Worm (Caenorhabditis elegans) whole organism, young adult: ENCODE measurements around the gene ZK250.2.
"Not testable (repeated sequence)": the region's sequence is repeated elsewhere in the genome, so short reads cannot be mapped to it uniquely, and the experiment has no call there.

Source experiments
- F52B5.7 ChIP-seq: sonication (generic microtip); optimal IDR thresholded peaks from 2 replicates; lab custom pipeline; 2016; ENCODE audit warnings: mild to moderate bottlenecking, missing genetic modification characterization, missing compliant biosample characterization
- K12H6.12 ChIP-seq: fragments of 200-800 bp; sonication (Bioruptor generic); optimal IDR thresholded peaks from 2 replicates; lab custom pipeline; 2018; ENCODE audit warnings: mild to moderate bottlenecking, missing genetic modification characterization, missing compliant biosample characterization
- Y67H2A.10 ChIP-seq: fragments of 200-800 bp; sonication (Bioruptor generic); conservative IDR thresholded peaks from 2 replicates; pipeline ENCODE4 v1.3.6; 2022; ENCODE audit warnings: missing genetic modification reagents, missing genetic modification characterization, missing compliant biosample characterization
- Y79H2A.3 ChIP-seq: fragments of 200-800 bp; sonication (Bioruptor generic); conservative IDR thresholded peaks from 2 replicates; pipeline ENCODE4 v1.3.6; 2022; ENCODE audit warnings: missing genetic modification reagents, missing genetic modification characterization, missing compliant biosample characterization
- ama-1 ChIP-seq, 3 experiments: fragments of 150-350 bp in 1 of 3; sonication (generic microtip) in 2 of 3; optimal IDR thresholded peaks; 2 replicates each; lab custom pipeline; 2014 to 2018; ENCODE audit warnings: missing biosample characterization in 2 of 3, missing genetic modification characterization in 2 of 3, missing genetic modification reagents in 2 of 3
- attf-3 ChIP-seq: fragments of 200-800 bp; sonication (Bioruptor generic); conservative IDR thresholded peaks from 2 replicates; pipeline ENCODE4 v1.3.6; 2022; ENCODE audit warnings: missing genetic modification reagents, missing genetic modification characterization, missing compliant biosample characterization
- attf-5 ChIP-seq: fragments of 200-800 bp; sonication (Bioruptor generic); optimal IDR thresholded peaks from 2 replicates; lab custom pipeline; 2018; ENCODE audit warnings: mild to moderate bottlenecking, missing genetic modification characterization, missing compliant biosample characterization
- attf-6 ChIP-seq: fragments of 200-800 bp; sonication (Bioruptor generic); IDR thresholded peaks from 2 replicates; pipeline ENCODE4 v1.3.6; 2022; ENCODE audit warnings: missing genetic modification reagents, missing genetic modification characterization, missing compliant biosample characterization
- dpl-1 ChIP-seq: fragments of 150-350 bp; optimal IDR thresholded peaks from 2 replicates; lab custom pipeline; 2014; ENCODE audit warnings: missing biosample characterization, missing genetic modification reagents, missing genetic modification characterization
- egrh-3 ChIP-seq: fragments of 200-800 bp; sonication (Bioruptor generic); IDR thresholded peaks from 2 replicates; pipeline ENCODE4 v1.3.6; 2022; ENCODE audit warnings: missing genetic modification reagents, missing genetic modification characterization, missing compliant biosample characterization
- ekl-4 ChIP-seq: fragments of 200-800 bp; sonication (Bioruptor generic); IDR thresholded peaks from 2 replicates; pipeline ENCODE4 v1.3.6; 2022; ENCODE audit warnings: missing genetic modification reagents, missing genetic modification characterization, missing compliant biosample characterization
- fkh-3 ChIP-seq: sonication (generic microtip); optimal IDR thresholded peaks from 2 replicates; lab custom pipeline; 2016; ENCODE audit warnings: mild to moderate bottlenecking, missing genetic modification characterization, missing compliant biosample characterization
- hsf-1 ChIP-seq: fragments of 200-800 bp; sonication (Bioruptor generic); IDR thresholded peaks from 2 replicates; pipeline ENCODE4 v1.3.6; 2022; ENCODE audit warnings: missing genetic modification reagents, missing genetic modification characterization, missing compliant biosample characterization
- let-526 ChIP-seq: fragments of 200-800 bp; sonication (Bioruptor generic); IDR thresholded peaks from 2 replicates; pipeline ENCODE4 v1.3.6; 2022; ENCODE audit warnings: missing genetic modification reagents, missing genetic modification characterization, missing compliant biosample characterization
- mxl-1 ChIP-seq: sonication (generic microtip); optimal IDR thresholded peaks from 2 replicates; lab custom pipeline; 2016; ENCODE audit warnings: missing genetic modification characterization, missing compliant biosample characterization
- nfyb-1 ChIP-seq: fragments of 200-800 bp; sonication (Bioruptor generic); IDR thresholded peaks from 2 replicates; pipeline ENCODE4 v1.3.6; 2022; ENCODE audit warnings: missing genetic modification reagents, missing genetic modification characterization, missing compliant biosample characterization
- nhr-27 ChIP-seq: fragments of 200-800 bp; sonication (Bioruptor generic); optimal IDR thresholded peaks from 2 replicates; lab custom pipeline; 2018; ENCODE audit warnings: mild to moderate bottlenecking, missing genetic modification characterization, moderate library complexity, missing compliant biosample characterization
- nhr-80 ChIP-seq: sonication (generic microtip); optimal IDR thresholded peaks from 2 replicates; lab custom pipeline; 2016; ENCODE audit warnings: missing genetic modification characterization, missing compliant biosample characterization
- pbrm-1 ChIP-seq: fragments of 200-800 bp; sonication (Bioruptor generic); IDR thresholded peaks from 2 replicates; pipeline ENCODE4 v1.3.6; 2022; ENCODE audit warnings: missing genetic modification reagents, missing genetic modification characterization, missing compliant biosample characterization
- rec-8 ChIP-seq, 2 experiments: sonication (generic microtip); optimal IDR thresholded peaks; 2 replicates each; lab custom pipeline; 2016; ENCODE audit warnings: mild to moderate bottlenecking in 2 of 2, missing genetic modification characterization in 2 of 2, missing genetic modification reagents in 2 of 2, missing genotype in 2 of 2, missing biosample characterization in 1 of 2, missing compliant biosample characterization in 1 of 2, moderate library complexity in 1 of 2
- sdz-38 ChIP-seq: sonication (generic microtip); optimal IDR thresholded peaks from 2 replicates; lab custom pipeline; 2016; ENCODE audit warnings: missing genotype, missing genetic modification characterization, missing compliant biosample characterization
- sea-2 ChIP-seq: fragments of 200-800 bp; sonication (Bioruptor generic); IDR thresholded peaks from 2 replicates; pipeline ENCODE4 v1.3.6; 2022; ENCODE audit warnings: missing genetic modification characterization, missing compliant biosample characterization
- snpc-1.3 ChIP-seq: sonication (generic microtip); optimal IDR thresholded peaks from 2 replicates; lab custom pipeline; 2017; ENCODE audit warnings: missing genetic modification characterization, mild to moderate bottlenecking, missing compliant biosample characterization, antibody characterized with exemption, moderate library complexity, missing genotype, missing genetic modification reagents; ENCODE audit not compliant: insufficient read depth
- sptf-2 ChIP-seq: fragments of 200-800 bp; sonication (Bioruptor generic); optimal IDR thresholded peaks from 2 replicates; lab custom pipeline; 2018; ENCODE audit warnings: mild to moderate bottlenecking, missing genetic modification characterization, missing compliant biosample characterization
- tbx-9 ChIP-seq: sonication (generic microtip); optimal IDR thresholded peaks from 2 replicates; lab custom pipeline; 2016; ENCODE audit warnings: borderline replicate concordance, missing genetic modification characterization, inconsistent platforms, missing compliant biosample characterization
- zim-3 ChIP-seq: sonication (generic microtip); optimal IDR thresholded peaks from 2 replicates; lab custom pipeline; 2017; ENCODE audit warnings: mild to moderate bottlenecking, missing genetic modification characterization, moderate library complexity, missing compliant biosample characterization
- ztf-26 ChIP-seq: sonication (generic microtip); optimal IDR thresholded peaks from 2 replicates; lab custom pipeline; 2017; ENCODE audit warnings: missing genetic modification characterization, missing compliant biosample characterization

The ZK250.2 gene

ce11 chrII:1955568-1955967, 7.1 kb downstream of the ZK250.2 start, which contains the start of gene math-49:
math-49 (minus strand) TSS chrII:1955668.
- TF ChIP-seq nhr-27 (tag; lab: Kevin White, UChicago); nhr-80 (tag; lab: Kevin White, UChicago); Y79H2A.3: not testable (repeated sequence)
- TF ChIP-seq, all 124 proteins: peak for 0; not testable (repeated sequence) for 124

- TF ChIP-seq attf-3 (GFP tag; lab: Robert Waterston, UW) = no peak
- TF ChIP-seq zim-3 = no peak
- TF ChIP-seq attf-6 (GFP tag; lab: Robert Waterston, UW) = no peak
- no peak for TF ChIP-seq mxl-1 (tag; lab: Kevin White, UChicago)
- TF ChIP-seq fkh-3 (tag; lab: Kevin White, UChicago) = no peak
- TF ChIP-seq sea-2 = no peak
- no peak for TF ChIP-seq pbrm-1 (GFP tag; lab: Robert Waterston, UW)
- no peak for TF ChIP-seq sptf-2 (GFP tag; lab: Kevin White, UChicago)
- TF ChIP-seq hsf-1 (GFP tag; lab: Robert Waterston, UW) = no peak
- TF ChIP-seq rec-8 (tag; optimal IDR thresholded peaks at IDR 0.05; lab: Kevin White, UChicago) = no peak
- TF ChIP-seq nhr-27 (tag; lab: Kevin White, UChicago) = no peak
- no peak for TF ChIP-seq sdz-38
- TF ChIP-seq ekl-4 (GFP tag; lab: Robert Waterston, UW) = no peak
- TF ChIP-seq attf-5 (GFP tag; lab: Kevin White, UChicago) = no peak
- no peak for TF ChIP-seq let-526 (GFP tag; lab: Robert Waterston, UW)
- TF ChIP-seq snpc-1.3 (tag; lab: Kevin White, UChicago) = no peak
- no peak for TF ChIP-seq F52B5.7 (tag; lab: Kevin White, UChicago)
Observed at ce11 chrII:1986979-1987378, 38.5 kb downstream of the ZK250.2 start, which contains the start of gene Y16E11A.4. Y16E11A.4 (plus strand) TSS chrII:1987279.

- TF ChIP-seq egrh-3 (GFP tag; lab: Robert Waterston, UW) = no peak
- TF ChIP-seq nhr-80 (tag; lab: Kevin White, UChicago) = peak; percentile 4
Observed at ce11 chrII:1989010-1989409, 40.5 kb downstream of the ZK250.2 start, which contains the start of gene math-44. math-44 (plus strand) TSS chrII:1989310.

- TF ChIP-seq nhr-80 (tag; lab: Kevin White, UChicago) (peak; percentile 10), dpl-1 (GFP tag; lab: Kevin White, UChicago) (no peak)
Observed at ce11 chrII:1993738-1994137, 45.2 kb downstream of the ZK250.2 start, which contains the start of gene math-21. math-21 (plus strand) TSS chrII:1994038.

ce11 chrII:1995744-1996143, 47.3 kb downstream of the ZK250.2 start:
- TF ChIP-seq nhr-80 (tag; lab: Kevin White, UChicago) (peak; percentile 27), tbx-9 (tag; lab: Kevin White, UChicago) (no peak), K12H6.12 (no peak)

ce11 chrII:1996237-1996636, 47.7 kb downstream of the ZK250.2 start, which contains the start of gene math-20:
math-20 (plus strand) TSS chrII:1996537.
- TF ChIP-seq ama-1 (optimal IDR thresholded peaks at IDR 0.05; lab: Kevin White, UChicago) (no peak), ama-1 (GFP tag; optimal IDR thresholded peaks at IDR 0.05; lab: Kevin White, UChicago) (no peak)

ce11 chrII:1998561-1998960, 50.1 kb downstream of the ZK250.2 start, which contains the start of gene math-19:
math-19 (plus strand) TSS chrII:1998861.
- not testable (repeated sequence) for TF ChIP-seq Y67H2A.10 (GFP tag; lab: Robert Waterston, UW); ztf-26 (tag; lab: Kevin White, UChicago); nfyb-1 (GFP tag; lab: Robert Waterston, UW)
- TF ChIP-seq, all 124 proteins: peak for 0; not testable (repeated sequence) for 124
